Worm (Caenorhabditis elegans) whole organism, mixed stage, embryonic: ENCODE measurements around the gene emc-3.

Experiments
- M03D4.4 ChIP-seq: sonication (generic microtip); optimal IDR thresholded peaks from 2 replicates; lab custom pipeline; 2017; ENCODE audit warnings: mild to moderate bottlenecking, missing genetic modification characterization, missing compliant biosample characterization
- bed-3 ChIP-seq: fragments of 200-800 bp; sonication (Bioruptor generic); optimal IDR thresholded peaks from 3 replicates; lab custom pipeline; 2018; ENCODE audit warnings: mild to moderate bottlenecking, missing genetic modification characterization, moderate library complexity, missing compliant biosample characterization
- blmp-1 ChIP-seq: fragments of 150-350 bp; optimal IDR thresholded peaks from 2 replicates; lab custom pipeline; 2014; ENCODE audit warnings: missing biosample characterization, missing genetic modification characterization
- ceh-39 ChIP-seq: fragments of 150-350 bp; optimal IDR thresholded peaks from 2 replicates; lab custom pipeline; 2014; ENCODE audit warnings: missing biosample characterization, missing genetic modification characterization
- ceh-43 ChIP-seq: fragments of 200-800 bp; sonication (Bioruptor generic); optimal IDR thresholded peaks from 2 replicates; lab custom pipeline; 2018; ENCODE audit warnings: mild to moderate bottlenecking, missing genetic modification characterization, moderate library complexity, missing compliant biosample characterization
- ceh-83 ChIP-seq: fragments of 200-800 bp; sonication (Bioruptor generic); optimal IDR thresholded peaks from 2 replicates; lab custom pipeline; 2018; ENCODE audit warnings: mild to moderate bottlenecking, missing genetic modification characterization, missing compliant biosample characterization
- ces-1 ChIP-seq: fragments of 150-350 bp; optimal IDR thresholded peaks from 2 replicates; lab custom pipeline; 2014; ENCODE audit warnings: missing biosample characterization, missing genetic modification reagents, missing genetic modification characterization
- cnd-1 ChIP-seq: fragments of 200-800 bp; sonication (Bioruptor generic); optimal IDR thresholded peaks from 2 replicates; lab custom pipeline; 2018; ENCODE audit warnings: mild to moderate bottlenecking, missing genetic modification characterization, missing compliant biosample characterization
- drap-1 ChIP-seq: fragments of 200-800 bp; sonication (Bioruptor generic); optimal IDR thresholded peaks from 3 replicates; lab custom pipeline; 2018; ENCODE audit warnings: mild to moderate bottlenecking, missing genetic modification characterization, missing compliant biosample characterization
- elt-1 ChIP-seq: sonication (generic microtip); optimal IDR thresholded peaks from 2 replicates; lab custom pipeline; 2017; ENCODE audit warnings: missing genetic modification characterization, mild to moderate bottlenecking, missing compliant biosample characterization, antibody characterized with exemption, moderate library complexity, borderline replicate concordance; ENCODE audit not compliant: insufficient read depth
- elt-3 ChIP-seq: fragments of 150-350 bp; optimal IDR thresholded peaks from 2 replicates; lab custom pipeline; 2014; ENCODE audit warnings: missing biosample characterization, missing genetic modification characterization
- flh-1 ChIP-seq: fragments of 200-800 bp; sonication (Bioruptor generic); optimal IDR thresholded peaks from 2 replicates; lab custom pipeline; 2018; ENCODE audit warnings: mild to moderate bottlenecking, missing genetic modification characterization, moderate library complexity, missing compliant biosample characterization
- ham-2 ChIP-seq: fragments of 200-800 bp; sonication (Bioruptor generic); optimal IDR thresholded peaks from 2 replicates; lab custom pipeline; 2018; ENCODE audit warnings: mild to moderate bottlenecking, missing genetic modification characterization, missing compliant biosample characterization
- hlh-1 ChIP-seq: fragments of 150-350 bp; optimal IDR thresholded peaks from 2 replicates; lab custom pipeline; 2014; ENCODE audit warnings: missing biosample characterization, missing genetic modification reagents, missing genetic modification characterization
- lin-13 ChIP-seq: fragments of 150-350 bp; optimal IDR thresholded peaks from 2 replicates; lab custom pipeline; 2014; ENCODE audit warnings: missing biosample characterization, missing genetic modification characterization
- lin-32 ChIP-seq: fragments of 200-800 bp; sonication (Bioruptor generic); optimal IDR thresholded peaks from 2 replicates; lab custom pipeline; 2018; ENCODE audit warnings: mild to moderate bottlenecking, missing genetic modification characterization, missing compliant biosample characterization
- lsy-2 ChIP-seq: fragments of 150-350 bp; optimal IDR thresholded peaks from 2 replicates; lab custom pipeline; 2014; ENCODE audit warnings: missing biosample characterization, missing genetic modification characterization
- mab-5 ChIP-seq: fragments of 150-350 bp; optimal IDR thresholded peaks from 2 replicates; lab custom pipeline; 2014; ENCODE audit warnings: missing biosample characterization, missing genetic modification characterization
- mep-1 ChIP-seq: fragments of 150-350 bp; optimal IDR thresholded peaks from 2 replicates; lab custom pipeline; 2017; ENCODE audit warnings: missing biosample characterization, missing genetic modification reagents, missing genetic modification characterization, inconsistent platforms
- mls-2 ChIP-seq: sonication (generic microtip); optimal IDR thresholded peaks from 2 replicates; lab custom pipeline; 2016; ENCODE audit warnings: mild to moderate bottlenecking, missing genetic modification characterization, moderate library complexity, missing compliant biosample characterization
- nhr-12 ChIP-seq: fragments of 150-350 bp; optimal IDR thresholded peaks from 2 replicates; lab custom pipeline; 2014; ENCODE audit warnings: missing biosample characterization, missing genetic modification characterization
- nhr-2 ChIP-seq: fragments of 150-350 bp; optimal IDR thresholded peaks from 2 replicates; lab custom pipeline; 2014; ENCODE audit warnings: missing biosample characterization, missing genetic modification characterization
- nhr-237 ChIP-seq: fragments of 150-350 bp; optimal IDR thresholded peaks from 2 replicates; lab custom pipeline; 2014; ENCODE audit warnings: missing biosample characterization, missing genetic modification characterization
- nhr-28 ChIP-seq: fragments of 150-350 bp; optimal IDR thresholded peaks from 2 replicates; lab custom pipeline; 2014; ENCODE audit warnings: missing biosample characterization, missing genetic modification characterization
- nhr-76 ChIP-seq: sonication (generic microtip); optimal IDR thresholded peaks from 2 replicates; lab custom pipeline; 2017; ENCODE audit warnings: missing biosample characterization, missing genetic modification characterization
- pha-4 ChIP-seq: fragments of 150-350 bp; optimal IDR thresholded peaks from 2 replicates; lab custom pipeline; 2018; ENCODE audit warnings: missing biosample characterization, missing genetic modification reagents, missing genetic modification characterization
- sem-2 ChIP-seq: fragments of 200-800 bp; sonication (Bioruptor generic); optimal IDR thresholded peaks from 2 replicates; lab custom pipeline; 2018; ENCODE audit warnings: mild to moderate bottlenecking, missing genetic modification characterization, missing compliant biosample characterization
- snpc-4 ChIP-seq: fragments of 150-350 bp; optimal IDR thresholded peaks from 2 replicates; lab custom pipeline; 2014; ENCODE audit warnings: missing biosample characterization, missing genetic modification characterization
- sptf-1 ChIP-seq: sonication (generic microtip); optimal IDR thresholded peaks from 2 replicates; lab custom pipeline; 2017; ENCODE audit warnings: mild to moderate bottlenecking, missing genetic modification characterization, moderate library complexity, missing compliant biosample characterization
- tbx-8 ChIP-seq: fragments of 200-800 bp; sonication (Bioruptor generic); optimal IDR thresholded peaks from 2 replicates; lab custom pipeline; 2018; ENCODE audit warnings: mild to moderate bottlenecking, missing genetic modification characterization, moderate library complexity, missing compliant biosample characterization
- unc-120 ChIP-seq: sonication (generic microtip); optimal IDR thresholded peaks from 2 replicates; lab custom pipeline; 2017; ENCODE audit warnings: missing genetic modification characterization, missing compliant biosample characterization; ENCODE audit not compliant: poor library complexity, severe bottlenecking
- unc-39 ChIP-seq: fragments of 150-350 bp; optimal IDR thresholded peaks from 2 replicates; lab custom pipeline; 2014; ENCODE audit warnings: missing biosample characterization, missing genetic modification characterization
- unc-62 ChIP-seq: fragments of 150-350 bp; optimal IDR thresholded peaks from 2 replicates; lab custom pipeline; 2014; ENCODE audit warnings: missing biosample characterization, missing genetic modification reagents, missing genetic modification characterization
- zip-8 ChIP-seq: fragments of 150-350 bp; optimal IDR thresholded peaks from 2 replicates; lab custom pipeline; 2014; ENCODE audit warnings: missing biosample characterization, missing genetic modification characterization
- ztf-11 ChIP-seq: fragments of 150-350 bp; optimal IDR thresholded peaks from 2 replicates; lab custom pipeline; 2014; ENCODE audit warnings: missing biosample characterization, missing genetic modification characterization

Gene emc-3

ce11 chrIV:13408018-13408417 is 26.3 kb upstream of the emc-3 start, which contains the start of gene Y62E10A.19:
Gene Y62E10A.19 (minus strand): TSS chrIV:13408306.
- TF ChIP-seq M03D4.4 (tag; lab: Kevin White, UChicago) (no peak), blmp-1 (tag; lab: Kevin White, UChicago) (peak; percentile 7)

- TF ChIP-seq lsy-2 (tag; lab: Kevin White, UChicago) (no peak), ceh-83 (GFP tag; lab: Kevin White, UChicago) (no peak), ztf-11 (tag; lab: Kevin White, UChicago) (no peak), drap-1 (GFP tag; lab: Kevin White, UChicago) (no peak), sem-2 (no peak), blmp-1 (tag; lab: Kevin White, UChicago) (no peak), bed-3 (GFP tag; lab: Kevin White, UChicago) (no peak), hlh-1 (tag; lab: Kevin White, UChicago) (no peak)
- TF ChIP-seq, all 35 proteins: peak for 0
Measured at ce11 chrIV:13400456-13401364, 19.0 kb upstream of the emc-3 start, which contains the start of the genes memi-2 and cyp-31A5. Gene memi-2 (minus strand): TSS chrIV:13400506. Gene cyp-31A5 (plus strand): TSS chrIV:13401289.

- TF ChIP-seq nhr-237 (tag; lab: Kevin White, UChicago) (no peak), mab-5 (tag; lab: Kevin White, UChicago) (no peak), tbx-8 (GFP tag; lab: Kevin White, UChicago) (no peak), pha-4 (no peak), nhr-2 (tag; lab: Kevin White, UChicago) (no peak), sem-2 (no peak), zip-8 (tag; lab: Kevin White, UChicago) (no peak)
Measured at ce11 chrIV:13398728-13399127, 17.0 kb upstream of the emc-3 start, which contains the start of gene Y62E10A.13. Gene Y62E10A.13 (minus strand): TSS chrIV:13399053.

- TF ChIP-seq blmp-1 (tag; lab: Kevin White, UChicago): no peak
Measured at ce11 chrIV:13396375-13396774, 14.7 kb upstream of the emc-3 start.

- TF ChIP-seq lin-13 (tag; lab: Kevin White, UChicago) (no peak), mab-5 (tag; lab: Kevin White, UChicago) (no peak), ceh-39 (tag; lab: Kevin White, UChicago) (no peak), sem-2 (no peak), nhr-12 (tag; lab: Kevin White, UChicago) (no peak), mep-1 (tag; lab: Kevin White, UChicago) (no peak), zip-8 (tag; lab: Kevin White, UChicago) (no peak), cnd-1 (tag; lab: Kevin White, UChicago) (no peak), flh-1 (GFP tag; lab: Kevin White, UChicago) (no peak), ceh-43 (GFP tag; lab: Kevin White, UChicago) (no peak), nhr-237 (tag; lab: Kevin White, UChicago) (peak; percentile 27), nhr-2 (tag; lab: Kevin White, UChicago) (no peak), M03D4.4 (tag; lab: Kevin White, UChicago) (no peak), mls-2 (no peak), bed-3 (GFP tag; lab: Kevin White, UChicago) (no peak), lin-32 (GFP tag; lab: Kevin White, UChicago) (no peak), snpc-4 (tag; lab: Kevin White, UChicago) (no peak), ceh-83 (GFP tag; lab: Kevin White, UChicago) (no peak), ces-1 (GFP tag; lab: Kevin White, UChicago) (peak; percentile 57), nhr-28 (tag; lab: Kevin White, UChicago) (no peak), unc-120 (tag; lab: Kevin White, UChicago) (peak; percentile 62), lsy-2 (tag; lab: Kevin White, UChicago) (no peak), ham-2 (GFP tag; lab: Kevin White, UChicago) (peak; percentile 30), tbx-8 (GFP tag; lab: Kevin White, UChicago) (no peak), ztf-11 (tag; lab: Kevin White, UChicago) (no peak), elt-3 (tag; lab: Kevin White, UChicago) (peak; percentile 35), blmp-1 (tag; lab: Kevin White, UChicago) (no peak), drap-1 (GFP tag; lab: Kevin White, UChicago) (no peak), nhr-76 (tag; lab: Kevin White, UChicago) (no peak), unc-39 (tag; lab: Kevin White, UChicago) (no peak), elt-1 (peak; percentile 60), pha-4 (no peak), unc-62 (GFP tag; lab: Kevin White, UChicago) (peak; percentile 37), hlh-1 (tag; lab: Kevin White, UChicago) (no peak), sptf-1 (tag; lab: Kevin White, UChicago) (no peak)
Measured at ce11 chrIV:13395255-13395654, 13.5 kb upstream of the emc-3 start.
